Fruit fly (Drosophila melanogaster) whole organism, embryonic: ENCODE data around the gene sloth1.
A peak's percentile ranks its signal among the peaks of the same experiment; 100 is the strongest.

Experiments
- BtbVII ChIP-seq: fragments of 200-800 bp; sonication (Bioruptor generic); optimal IDR thresholded peaks from 3 replicates; lab custom pipeline; 2017; ENCODE audit warnings: missing biosample characterization, mild to moderate bottlenecking, missing genetic modification characterization
- CG10209 ChIP-seq: fragments of 200-800 bp; sonication (Bioruptor generic); optimal IDR thresholded peaks from 3 replicates; lab custom pipeline; 2017; ENCODE audit warnings: missing biosample characterization, mild to moderate bottlenecking, missing genetic modification characterization, missing genetic modification reagents
- CG10321 ChIP-seq: fragments of 200-800 bp; sonication (Bioruptor generic); IDR thresholded peaks from 2 replicates; pipeline ENCODE4 v1.3.6; 2022; ENCODE audit warnings: missing biosample characterization, missing genetic modification characterization
- CG11560 ChIP-seq: fragments of 200-800 bp; sonication (Bioruptor generic); IDR thresholded peaks from 3 replicates; pipeline ENCODE4 v1.3.6; 2022; ENCODE audit warnings: missing biosample characterization, missing genetic modification characterization
- CG11695 ChIP-seq: fragments of 200-800 bp; sonication (Bioruptor generic); IDR thresholded peaks from 3 replicates; pipeline ENCODE4 v1.3.6; 2022; ENCODE audit warnings: missing biosample characterization, missing genetic modification characterization
- CG12391 ChIP-seq: fragments of 200-800 bp; sonication (Bioruptor generic); optimal IDR thresholded peaks from 3 replicates; lab custom pipeline; 2018; ENCODE audit warnings: missing biosample characterization, mild to moderate bottlenecking, missing genetic modification characterization, moderate library complexity
- CG13894 ChIP-seq: fragments of 200-800 bp; sonication (Bioruptor generic); optimal IDR thresholded peaks from 3 replicates; lab custom pipeline; 2018; ENCODE audit warnings: missing biosample characterization, mild to moderate bottlenecking, missing genetic modification characterization, moderate library complexity
- CG14014 ChIP-seq: fragments of 200-800 bp; sonication (Bioruptor generic); IDR thresholded peaks from 2 replicates; pipeline ENCODE4 v1.3.6; 2022; ENCODE audit warnings: missing biosample characterization, missing genetic modification characterization
- CG1529 ChIP-seq: fragments of 200-800 bp; sonication (Bioruptor generic); optimal IDR thresholded peaks from 3 replicates; lab custom pipeline; 2018; ENCODE audit warnings: missing biosample characterization, missing genetic modification characterization
- CG17361 ChIP-seq: fragments of 200-800 bp; sonication (Bioruptor generic); IDR thresholded peaks from 3 replicates; pipeline ENCODE4 v1.3.6; 2022; ENCODE audit warnings: missing biosample characterization, missing genetic modification characterization
- CG1792 ChIP-seq: fragments of 200-800 bp; sonication (Bioruptor generic); optimal IDR thresholded peaks from 2 replicates; lab custom pipeline; 2016; ENCODE audit warnings: missing biosample characterization, missing genetic modification characterization
- CG34376 ChIP-seq: fragments of 200-800 bp; sonication (Bioruptor generic); optimal IDR thresholded peaks from 2 replicates; lab custom pipeline; 2018; ENCODE audit warnings: missing biosample characterization, mild to moderate bottlenecking, missing genetic modification characterization
- CG6654 ChIP-seq: fragments of 200-800 bp; sonication (Bioruptor generic); optimal IDR thresholded peaks from 2 replicates; lab custom pipeline; 2017; ENCODE audit warnings: missing biosample characterization, mild to moderate bottlenecking, missing genetic modification characterization
- CG8765 ChIP-seq: fragments of 200-800 bp; sonication (Bioruptor generic); IDR thresholded peaks from 2 replicates; pipeline ENCODE4 v1.3.6; 2022; ENCODE audit warnings: missing biosample characterization, missing genetic modification characterization
- E2f1 ChIP-seq: fragments of 200-800 bp; sonication (Bioruptor generic); IDR thresholded peaks from 2 replicates; pipeline ENCODE4 v1.3.6; 2022; ENCODE audit warnings: missing biosample characterization, missing genetic modification characterization
- ERR ChIP-seq: fragments of 200-800 bp; sonication (Bioruptor generic); optimal IDR thresholded peaks from 2 replicates; lab custom pipeline; 2016; ENCODE audit warnings: missing biosample characterization, missing genetic modification characterization
- Eip74EF ChIP-seq, 2 experiments: fragments of 200-800 bp in 1 of 2; fragments of >200 bp in 1 of 2; sonication (Bioruptor generic) in 1 of 2; optimal IDR thresholded peaks; 2 replicates each; lab custom pipeline; 2017 to 2019; ENCODE audit warnings: missing biosample characterization in 2 of 2, missing genetic modification characterization in 2 of 2, mild to moderate bottlenecking in 1 of 2, moderate library complexity in 1 of 2
- Ets65A ChIP-seq: fragments of 200-800 bp; sonication (Bioruptor generic); peaks from one replicate; lab custom pipeline; 2016; ENCODE audit warnings: missing biosample characterization, missing genetic modification characterization
- Fer1 ChIP-seq: fragments of 200-800 bp; sonication (Bioruptor generic); optimal IDR thresholded peaks from 2 replicates; lab custom pipeline; 2017; ENCODE audit warnings: missing biosample characterization, mild to moderate bottlenecking, missing genetic modification characterization
- Hmr ChIP-seq: fragments of 200-800 bp; sonication (Bioruptor generic); optimal IDR thresholded peaks from 3 replicates; lab custom pipeline; 2017; ENCODE audit warnings: mild to moderate bottlenecking, missing biosample characterization, missing genetic modification reagents, missing genetic modification characterization
- Hr3 ChIP-seq: fragments of 200-800 bp; sonication (Bioruptor generic); optimal IDR thresholded peaks from 3 replicates; lab custom pipeline; 2016; ENCODE audit warnings: missing biosample characterization, missing genetic modification characterization
- Hr78 ChIP-seq, 2 experiments: fragments of 200-800 bp in 1 of 2; fragments of >200 bp in 1 of 2; sonication (Bioruptor generic) in 1 of 2; optimal IDR thresholded peaks; 2 replicates each; lab custom pipeline; 2017 to 2019; ENCODE audit warnings: missing biosample characterization in 2 of 2, missing genetic modification characterization in 2 of 2, mild to moderate bottlenecking in 1 of 2, moderate library complexity in 1 of 2
- Hsf ChIP-seq: fragments of 200-800 bp; sonication (Bioruptor generic); optimal IDR thresholded peaks from 3 replicates; lab custom pipeline; 2016; ENCODE audit warnings: missing biosample characterization, missing genetic modification characterization
- MTF-1 ChIP-seq: fragments of 200-800 bp; sonication (Bioruptor generic); optimal IDR thresholded peaks from 2 replicates; lab custom pipeline; 2018; ENCODE audit warnings: missing biosample characterization, mild to moderate bottlenecking, missing genetic modification characterization, borderline replicate concordance
- NK7.1 ChIP-seq: fragments of 200-800 bp; sonication (Bioruptor generic); optimal IDR thresholded peaks from 3 replicates; lab custom pipeline; 2016; ENCODE audit warnings: missing biosample characterization, missing genetic modification characterization
- Nf-YA ChIP-seq: fragments of 200-800 bp; sonication (Bioruptor generic); IDR thresholded peaks from 2 replicates; pipeline ENCODE4 v1.3.6; 2022; ENCODE audit warnings: missing biosample characterization, missing genetic modification characterization
- Oaz ChIP-seq: fragments of 200-800 bp; sonication (Bioruptor generic); IDR thresholded peaks from 2 replicates; pipeline ENCODE4 v1.3.6; 2022; ENCODE audit warnings: missing biosample characterization, missing genetic modification characterization
- Opbp ChIP-seq: fragments of 200-800 bp; sonication (Bioruptor generic); IDR thresholded peaks from 3 replicates; pipeline ENCODE4 v1.3.6; 2022; ENCODE audit warnings: missing biosample characterization, missing genetic modification characterization; ENCODE audit not compliant: partially characterized antibody
- Stat92E ChIP-seq, 3 experiments: fragments of >200 bp in 2 of 3; fragments of 200-800 bp in 1 of 3; sonication (Bioruptor generic) in 1 of 3; optimal IDR thresholded peaks; 2 replicates each; lab custom pipeline; 2017 to 2019; ENCODE audit warnings: missing biosample characterization in 3 of 3, missing genetic modification characterization in 3 of 3, mild to moderate bottlenecking in 1 of 3, moderate library complexity in 1 of 3
- Xrp1 ChIP-seq: fragments of 200-800 bp; sonication (Bioruptor generic); IDR thresholded peaks from 2 replicates; pipeline ENCODE4 v1.3.6; 2022; ENCODE audit warnings: missing biosample characterization, missing genetic modification characterization
- ac ChIP-seq: fragments of 200-800 bp; sonication (Bioruptor generic); optimal IDR thresholded peaks from 3 replicates; lab custom pipeline; 2017; ENCODE audit warnings: missing biosample characterization, mild to moderate bottlenecking, missing genetic modification characterization
- ap ChIP-seq: fragments of 200-800 bp; sonication (Bioruptor generic); IDR thresholded peaks from 2 replicates; pipeline ENCODE4 v1.3.6; 2022; ENCODE audit warnings: missing biosample characterization, missing genetic modification characterization
- btn ChIP-seq: fragments of 200-800 bp; sonication (Bioruptor generic); optimal IDR thresholded peaks from 2 replicates; lab custom pipeline; 2016; ENCODE audit warnings: missing biosample characterization, missing genetic modification characterization
- cato ChIP-seq: fragments of 200-800 bp; sonication (Bioruptor generic); optimal IDR thresholded peaks from 2 replicates; lab custom pipeline; 2016; ENCODE audit warnings: missing biosample characterization, missing genetic modification characterization, borderline replicate concordance
- caup ChIP-seq: fragments of 200-800 bp; sonication (Bioruptor generic); optimal IDR thresholded peaks from 3 replicates; lab custom pipeline; 2017; ENCODE audit warnings: missing biosample characterization, mild to moderate bottlenecking, missing genetic modification characterization, moderate library complexity; ENCODE audit not compliant: severe bottlenecking
- crol ChIP-seq: fragments of 200-800 bp; sonication (Bioruptor generic); IDR thresholded peaks from 2 replicates; pipeline ENCODE4 v1.3.6; 2022; ENCODE audit warnings: missing biosample characterization, missing genetic modification characterization
- dm ChIP-seq: fragments of 200-800 bp; sonication (Bioruptor generic); optimal IDR thresholded peaks from 3 replicates; lab custom pipeline; 2016; ENCODE audit warnings: missing biosample characterization, missing genetic modification characterization
- dmrt99B ChIP-seq: fragments of 200-800 bp; sonication (Bioruptor generic); optimal IDR thresholded peaks from 2 replicates; lab custom pipeline; 2018; ENCODE audit warnings: missing biosample characterization, mild to moderate bottlenecking, missing genetic modification characterization, moderate library complexity
- dysf ChIP-seq: fragments of 200-800 bp; sonication (Bioruptor generic); IDR thresholded peaks from 3 replicates; pipeline ENCODE4 v1.3.6; 2022; ENCODE audit warnings: missing biosample characterization, missing genetic modification characterization
- ewg ChIP-seq: fragments of 200-800 bp; sonication (Bioruptor generic); optimal IDR thresholded peaks from 3 replicates; lab custom pipeline; 2017; ENCODE audit warnings: mild to moderate bottlenecking, missing biosample characterization, missing genetic modification reagents, missing genetic modification characterization
- exex ChIP-seq: fragments of 200-800 bp; sonication (Bioruptor generic); optimal IDR thresholded peaks from 4 replicates; lab custom pipeline; 2018; ENCODE audit warnings: missing biosample characterization, mild to moderate bottlenecking, missing genetic modification characterization, moderate library complexity
- fd96Cb ChIP-seq: fragments of 200-800 bp; sonication (Bioruptor generic); optimal IDR thresholded peaks from 2 replicates; lab custom pipeline; 2018; ENCODE audit warnings: missing biosample characterization, mild to moderate bottlenecking, missing genetic modification characterization, moderate library complexity
- fru ChIP-seq: fragments of >200 bp; optimal IDR thresholded peaks from 2 replicates; lab custom pipeline; 2017
- hth ChIP-seq: fragments of >200 bp; optimal IDR thresholded peaks from 2 replicates; lab custom pipeline; 2017; ENCODE audit warnings: inconsistent platforms
- insv ChIP-seq, 2 experiments: fragments of 200-800 bp; sonication (Bioruptor generic); optimal IDR thresholded peaks; 3 replicates each; lab custom pipeline; 2016 to 2018; ENCODE audit warnings: missing biosample characterization in 2 of 2, missing genetic modification characterization in 2 of 2
- pho ChIP-seq: fragments of 200-800 bp; sonication (Bioruptor generic); optimal IDR thresholded peaks from 2 replicates; lab custom pipeline; 2016; ENCODE audit warnings: missing biosample characterization, missing genetic modification characterization
- pnt ChIP-seq: fragments of 200-800 bp; sonication (Bioruptor generic); optimal IDR thresholded peaks from 3 replicates; lab custom pipeline; 2016; ENCODE audit warnings: missing biosample characterization, missing genetic modification characterization
- row ChIP-seq: fragments of 200-800 bp; sonication (Bioruptor generic); IDR thresholded peaks from 3 replicates; pipeline ENCODE4 v1.3.6; 2022; ENCODE audit warnings: missing biosample characterization, missing genetic modification characterization
- vvl ChIP-seq: fragments of 200-800 bp; sonication (Bioruptor generic); IDR thresholded peaks from 2 replicates; pipeline ENCODE4 v1.3.6; 2022; ENCODE audit warnings: missing biosample characterization, missing genetic modification characterization

sloth1 gene

DNA sequence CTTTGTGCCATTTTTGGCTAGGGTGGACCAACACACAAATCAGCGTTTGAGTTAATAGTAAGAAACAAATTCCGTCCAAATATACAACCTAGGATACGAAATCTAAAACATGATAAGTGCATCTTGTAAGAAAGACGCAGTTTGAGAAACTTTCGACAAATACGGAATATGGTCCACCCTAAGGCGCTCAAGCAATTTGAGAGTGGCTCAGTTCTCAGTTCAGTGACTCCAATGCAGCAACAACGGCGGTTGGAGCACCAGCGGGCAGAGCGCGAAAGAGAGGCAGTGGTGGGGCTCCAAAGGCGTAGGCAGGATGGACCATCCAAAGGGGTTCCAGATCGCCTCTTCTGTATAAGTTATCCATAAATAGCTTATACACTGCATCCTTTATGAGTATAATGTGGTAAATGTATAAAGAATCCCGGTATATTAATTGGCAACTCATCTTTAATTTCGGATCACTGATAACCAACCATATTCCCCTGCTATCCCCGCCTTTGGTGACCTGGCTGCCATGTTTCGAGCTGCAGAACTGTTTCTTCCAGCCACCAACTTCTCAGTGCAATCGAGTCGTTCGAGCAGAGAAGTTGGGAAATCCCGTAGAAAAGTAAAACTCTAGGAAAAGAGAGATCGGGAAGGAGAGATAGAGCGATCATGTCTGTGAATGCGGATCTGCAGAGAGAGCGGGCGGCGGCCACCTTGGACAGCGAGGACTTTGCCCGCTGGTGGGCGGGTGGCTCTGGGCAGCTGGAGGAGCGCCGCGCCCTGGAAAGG is 41.6 kb upstream of the sloth1 start, which contains the start of gene CG4586 (continued):
- TF ChIP-seq cato (GFP tag; lab: Kevin White, UChicago), result peak; percentile 77
- TF ChIP-seq ac (GFP tag; lab: Kevin White, UChicago), result peak; percentile 66
- peak; percentile 95 for TF ChIP-seq MTF-1 (GFP tag; lab: Kevin White, UChicago)
- peak; percentile 53; the same call in 1 of the 3 replicates for TF ChIP-seq CG11560 (tag; lab: Robert Waterston, UW)
- peak; percentile 97 for TF ChIP-seq CG34376 (GFP tag; lab: Kevin White, UChicago)
- TF ChIP-seq dysf (GFP tag; lab: Robert Waterston, UW), result peak; percentile 94
- TF ChIP-seq NK7.1 (GFP tag; lab: Kevin White, UChicago), result peak; percentile 92
- TF ChIP-seq dmrt99B (tag; lab: Kevin White, UChicago), result peak; percentile 95
- TF ChIP-seq Hr78 (GFP tag; optimal IDR thresholded peaks at IDR 0.05; lab: Kevin White, UChicago), result peak in 1 of 2 experiments; percentile 72
- peak; percentile 91 for TF ChIP-seq CG1529
- peak; percentile 94 for TF ChIP-seq CG14014
- peak; percentile 95 for TF ChIP-seq CG12391 (tag; lab: Kevin White, UChicago)
- peak; percentile 92 for TF ChIP-seq Nf-YA (GFP tag; lab: Robert Waterston, UW)
- peak in 1 of 2 experiments; percentile 95 for TF ChIP-seq Eip74EF (GFP tag; optimal IDR thresholded peaks at IDR 0.05; lab: Kevin White, UChicago)
- TF ChIP-seq pho (GFP tag; lab: Kevin White, UChicago), result peak; percentile 93
- TF ChIP-seq ERR (GFP tag; lab: Kevin White, UChicago), result peak; percentile 95
- TF ChIP-seq row (GFP tag; lab: Robert Waterston, UW), result peak; percentile 91
- TF ChIP-seq BtbVII, result peak; percentile 98
- peak; percentile 97 for TF ChIP-seq caup (GFP tag; lab: Kevin White, UChicago)
- TF ChIP-seq Hr3, result peak; percentile 75
- peak; percentile 92 for TF ChIP-seq E2f1 (GFP tag; lab: Robert Waterston, UW)
- peak; percentile 85 for TF ChIP-seq ewg (GFP tag; lab: Kevin White, UChicago)
- TF ChIP-seq CG1792 (GFP tag; lab: Kevin White, UChicago), result peak; percentile 92
- peak; percentile 92 for TF ChIP-seq ap
- no peak for TF ChIP-seq hth (lab: Kevin White, UChicago)
- TF ChIP-seq fd96Cb (tag; lab: Kevin White, UChicago), result peak; percentile 87
- peak; percentile 75 for TF ChIP-seq CG8765
- peak; percentile 98 for TF ChIP-seq vvl (GFP tag; lab: Robert Waterston, UW)
- TF ChIP-seq Hmr (GFP tag; lab: Kevin White, UChicago), result peak; percentile 98
- peak; percentile 95 for TF ChIP-seq Hsf (GFP tag; lab: Kevin White, UChicago)
- peak; percentile 99 for TF ChIP-seq Ets65A (GFP tag; lab: Kevin White, UChicago)
- TF ChIP-seq CG6654, result peak; percentile 84
- TF ChIP-seq Stat92E (GFP tag; optimal IDR thresholded peaks at IDR 0.05; lab: Kevin White, UChicago), result peak in 1 of 3 experiments; percentile 47
- peak; percentile 89 for TF ChIP-seq dm (GFP tag; lab: Kevin White, UChicago)
- no peak for TF ChIP-seq fru (lab: Kevin White, UChicago)
- TF ChIP-seq CG17361 (GFP tag; lab: Robert Waterston, UW), result peak; percentile 86
- TF ChIP-seq Opbp (GFP tag; lab: Robert Waterston, UW), result no peak
- TF ChIP-seq CG10321 (GFP tag; lab: Robert Waterston, UW), result peak; percentile 80
- TF ChIP-seq CG13894 (tag; lab: Kevin White, UChicago), result peak; percentile 95
- peak; percentile 85 for TF ChIP-seq pnt (GFP tag; lab: Kevin White, UChicago)
- peak; percentile 97 for TF ChIP-seq CG11695 (GFP tag; lab: Robert Waterston, UW)
- peak; percentile 81 for TF ChIP-seq Oaz (GFP tag; lab: Robert Waterston, UW)
- peak; percentile 96 for TF ChIP-seq btn (GFP tag; lab: Kevin White, UChicago)
- peak; percentile 95 for TF ChIP-seq Xrp1 (GFP tag; lab: Robert Waterston, UW)
- TF ChIP-seq crol (GFP tag; lab: Robert Waterston, UW), result 0 out of 2 replicates have a peak, but pooled peaks have one; percentile 31
- TF ChIP-seq exex (tag; lab: Kevin White, UChicago), result peak; percentile 84
- peak; percentile 98 for TF ChIP-seq Fer1 (GFP tag; lab: Kevin White, UChicago)
- peak; percentile 57 to 62 for TF ChIP-seq insv (GFP tag; optimal IDR thresholded peaks at IDR 0.05; lab: Kevin White, UChicago)
- peak; percentile 94 for TF ChIP-seq CG10209 (GFP tag; lab: Kevin White, UChicago)
